Worm (Caenorhabditis elegans): ENCODE results near the gene sly-1.

The sly-1 gene

DNA sequence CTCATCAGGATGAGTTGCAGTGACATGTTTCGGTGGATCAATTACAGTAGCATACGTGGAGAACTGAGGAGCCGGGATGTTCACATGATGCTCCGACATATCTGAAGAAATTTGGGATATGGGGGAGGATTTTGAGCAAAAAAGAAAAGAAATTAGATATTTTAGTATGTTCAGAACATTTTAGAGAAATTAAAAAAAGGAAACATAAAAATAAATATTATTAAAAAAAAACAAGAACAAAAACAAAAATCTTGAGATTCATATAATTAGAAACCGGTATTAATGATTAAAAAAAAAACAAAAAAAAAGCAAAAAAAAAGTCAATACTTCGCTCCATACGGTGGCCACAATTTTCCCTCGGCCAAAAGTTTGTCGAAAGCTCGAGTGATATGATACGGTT is 3.1 kb upstream of the sly-1 start, which contains the start of gene rab-33:
rab-33 (minus strand) TSS at position 101 of the 400 bp plus-strand sequence.
- TF ChIP-seq nhr-2 (tag; optimal IDR thresholded peaks at IDR 0.05) (no peak), cnd-1 (tag; optimal IDR thresholded peaks at IDR 0.05) (no peak), ces-1 (GFP tag; optimal IDR thresholded peaks at IDR 0.05) (no peak)

ce11 chrIII:10505182-10505581 is 1.7 kb upstream of the sly-1 start, which contains the start of the genes taf-11.3 and urm-1:
Gene taf-11.3, minus strand, starts transcription at chrIII:10505250.
Gene urm-1, plus strand, starts transcription at chrIII:10505480.
- TF ChIP-seq lsy-2 (tag; optimal IDR thresholded peaks at IDR 0.05): peak; percentile 34
- no peak for TF ChIP-seq mab-5 (tag; optimal IDR thresholded peaks at IDR 0.05)
- TF ChIP-seq drap-1 (GFP tag; optimal IDR thresholded peaks at IDR 0.05): no peak
- peak; percentile 67 for TF ChIP-seq pha-4 (tag; optimal IDR thresholded peaks at IDR 0.05)
- TF ChIP-seq mep-1 (tag; optimal IDR thresholded peaks at IDR 0.05): peak; percentile 75
- TF ChIP-seq nhr-237 (tag; optimal IDR thresholded peaks at IDR 0.05): peak; percentile 54
- peak; percentile 49 for TF ChIP-seq ceh-39 (tag; optimal IDR thresholded peaks at IDR 0.05)
- no peak for TF ChIP-seq sem-2 (GFP tag; optimal IDR thresholded peaks at IDR 0.05)
- TF ChIP-seq ces-1 (GFP tag; optimal IDR thresholded peaks at IDR 0.05): peak; percentile 77
- peak; percentile 13 for TF ChIP-seq hlh-1 (tag; optimal IDR thresholded peaks at IDR 0.05)
- peak; percentile 49 for TF ChIP-seq lin-13 (tag; optimal IDR thresholded peaks at IDR 0.05)

DNA sequence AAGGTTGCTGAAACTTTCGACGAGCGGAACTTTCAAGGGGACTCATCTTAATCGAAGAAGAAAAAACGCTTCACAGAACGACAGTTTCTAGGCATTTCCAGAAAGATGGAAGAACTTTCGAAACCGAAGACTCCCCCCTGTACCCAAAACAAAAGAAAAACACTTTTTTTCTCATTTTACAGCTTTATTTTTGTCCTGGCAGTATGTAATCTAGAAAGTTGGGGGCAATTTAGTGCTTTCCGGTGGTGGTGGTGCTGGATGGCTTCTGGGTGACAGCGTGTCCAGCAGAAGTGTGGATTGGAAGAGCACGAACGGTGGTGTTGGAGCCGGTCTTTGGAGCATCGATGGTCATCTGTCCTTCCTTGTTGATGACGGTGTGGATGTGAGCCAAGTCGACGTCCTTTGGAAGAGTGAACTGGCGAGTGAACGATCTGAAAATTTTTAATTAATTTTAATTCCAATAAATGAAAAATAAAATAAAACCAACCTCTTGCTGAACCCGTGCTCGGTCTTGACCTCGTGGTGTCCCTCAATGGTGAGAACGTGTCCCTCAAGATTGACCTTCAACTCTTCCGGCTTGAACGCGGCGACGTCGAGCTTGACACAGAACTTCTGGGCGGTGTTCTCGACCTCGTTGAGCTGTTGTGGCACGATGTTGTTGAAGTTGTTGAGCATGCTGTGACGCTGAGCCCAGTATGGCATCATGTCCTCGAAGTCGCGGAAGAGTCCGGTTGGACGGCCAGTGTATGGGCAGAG is 737 bp upstream of the sly-1 start:
- no peak for TF ChIP-seq ceh-83 (GFP tag; optimal IDR thresholded peaks at IDR 0.05)
- no peak for TF ChIP-seq snpc-4 (tag; optimal IDR thresholded peaks at IDR 0.05)
- TF ChIP-seq nhr-12 (tag; optimal IDR thresholded peaks at IDR 0.05): no peak
- no peak for TF ChIP-seq ham-2 (GFP tag; optimal IDR thresholded peaks at IDR 0.05)
- TF ChIP-seq nhr-28 (tag; optimal IDR thresholded peaks at IDR 0.05): no peak
- TF ChIP-seq lsy-2 (tag; optimal IDR thresholded peaks at IDR 0.05): no peak
- no peak for TF ChIP-seq sem-2 (GFP tag; optimal IDR thresholded peaks at IDR 0.05)
- no peak for TF ChIP-seq mep-1 (tag; optimal IDR thresholded peaks at IDR 0.05)
- TF ChIP-seq ztf-11 (tag; optimal IDR thresholded peaks at IDR 0.05): no peak
- TF ChIP-seq lin-13 (tag; optimal IDR thresholded peaks at IDR 0.05): no peak

- TF ChIP-seq ces-1 (GFP tag; optimal IDR thresholded peaks at IDR 0.05): peak; percentile 60
- TF ChIP-seq snpc-4 (tag; optimal IDR thresholded peaks at IDR 0.05): no peak
- TF ChIP-seq unc-62 (GFP tag; optimal IDR thresholded peaks at IDR 0.05): no peak
- TF ChIP-seq zip-8 (tag; optimal IDR thresholded peaks at IDR 0.05): no peak
These were observed 5.7 kb downstream of the sly-1 start for ce11 chrIII:10512570-10512969.

ce11 chrIII:10515751-10516150 is 8.9 kb downstream of the sly-1 start:
- TF ChIP-seq lin-13 (tag; optimal IDR thresholded peaks at IDR 0.05): no peak
- no peak for TF ChIP-seq lsy-2 (tag; optimal IDR thresholded peaks at IDR 0.05)
- TF ChIP-seq sptf-1 (tag; optimal IDR thresholded peaks at IDR 0.05): no peak
- TF ChIP-seq elt-3 (tag; optimal IDR thresholded peaks at IDR 0.05): no peak
- TF ChIP-seq M03D4.4 (tag; optimal IDR thresholded peaks at IDR 0.05): no peak
- TF ChIP-seq pha-4 (tag; optimal IDR thresholded peaks at IDR 0.05): no peak
- no peak for TF ChIP-seq unc-62 (GFP tag; optimal IDR thresholded peaks at IDR 0.05)
- TF ChIP-seq flh-1 (GFP tag; optimal IDR thresholded peaks at IDR 0.05): no peak

- TF ChIP-seq ceh-43 (GFP tag; optimal IDR thresholded peaks at IDR 0.05) (no peak), elt-1 (tag; optimal IDR thresholded peaks at IDR 0.05; ENCODE audit: borderline replicate concordance, insufficient read depth) (no peak), sptf-1 (tag; optimal IDR thresholded peaks at IDR 0.05) (no peak), ceh-83 (GFP tag; optimal IDR thresholded peaks at IDR 0.05) (no peak), hlh-1 (tag; optimal IDR thresholded peaks at IDR 0.05) (no peak), drap-1 (GFP tag; optimal IDR thresholded peaks at IDR 0.05) (no peak), unc-62 (GFP tag; optimal IDR thresholded peaks at IDR 0.05) (no peak), unc-39 (tag; optimal IDR thresholded peaks at IDR 0.05) (no peak)
These were observed 12.0 kb downstream of the sly-1 start for ce11 chrIII:10518884-10519283.
